Fruit fly (Drosophila melanogaster) S2 (cell line): ENCODE data around the gene ova.

ENCODE experiments used
- CG8478 ChIP-seq: fragments of >200 bp; optimal IDR thresholded peaks from 2 replicates; lab custom pipeline; 2018
- CTCF ChIP-seq, 2 experiments: fragments of >200 bp; optimal IDR thresholded peaks; 2 replicates each; lab custom pipeline; 2018

- TF ChIP-seq CTCF (optimal IDR thresholded peaks at IDR 0.05; lab: Kevin White, UChicago) = no peak
- TF ChIP-seq CG8478 (lab: Kevin White, UChicago) = no peak
These were observed 49.3 kb upstream of the ova start, which contains the start of gene CG34043 for dm6 chr2L:10280772-10281171.
